Fruit fly (Drosophila melanogaster) whole organism, pupa: ENCODE results near the gene Wdr59.

Experiments
- CG10348 ChIP-seq: fragments of 200-800 bp; sonication (Bioruptor generic); IDR thresholded peaks from 2 replicates; pipeline ENCODE4 v1.3.6; 2022; ENCODE audit warnings: missing biosample characterization, missing genetic modification characterization
- CG12605 ChIP-seq: fragments of 200-800 bp; sonication (Bioruptor generic); IDR thresholded peaks from 2 replicates; pipeline ENCODE4 v1.3.6; 2022; ENCODE audit warnings: missing biosample characterization, missing genetic modification characterization
- CG13204 ChIP-seq: fragments of 200-800 bp; sonication (Bioruptor generic); optimal IDR thresholded peaks from 2 replicates; lab custom pipeline; 2018; ENCODE audit warnings: missing biosample characterization, mild to moderate bottlenecking, missing genetic modification characterization, moderate library complexity
- CG14655 ChIP-seq: fragments of 200-800 bp; sonication (Bioruptor generic); optimal IDR thresholded peaks from 3 replicates; lab custom pipeline; 2017; ENCODE audit warnings: mild to moderate bottlenecking, missing biosample characterization, missing genetic modification reagents, missing genetic modification characterization
- CG15710 ChIP-seq: fragments of 200-800 bp; sonication (Bioruptor generic); optimal IDR thresholded peaks from 2 replicates; lab custom pipeline; 2018; ENCODE audit warnings: missing biosample characterization, mild to moderate bottlenecking, missing genetic modification characterization, moderate library complexity
- CG17806 ChIP-seq: fragments of 200-800 bp; sonication (Bioruptor generic); optimal IDR thresholded peaks from 2 replicates; lab custom pipeline; 2018; ENCODE audit warnings: missing biosample characterization, mild to moderate bottlenecking, missing genetic modification characterization, moderate library complexity
- CG32121 ChIP-seq: fragments of 200-800 bp; sonication (Bioruptor generic); IDR thresholded peaks from 2 replicates; pipeline ENCODE4 v1.3.6; 2022; ENCODE audit warnings: missing biosample characterization, missing genetic modification characterization
- CG34367 ChIP-seq: fragments of 200-800 bp; sonication (Bioruptor generic); optimal IDR thresholded peaks from 2 replicates; lab custom pipeline; 2018; ENCODE audit warnings: missing biosample characterization, mild to moderate bottlenecking, missing genetic modification characterization
- CG4496 ChIP-seq: fragments of 200-800 bp; sonication (Bioruptor generic); IDR thresholded peaks from 3 replicates; pipeline ENCODE4 v1.3.6; 2022; ENCODE audit warnings: missing biosample characterization, missing genetic modification characterization
- CG8159 ChIP-seq: fragments of 200-800 bp; sonication (Bioruptor generic); optimal IDR thresholded peaks from 3 replicates; lab custom pipeline; 2018; ENCODE audit warnings: missing biosample characterization, mild to moderate bottlenecking, missing genetic modification characterization, moderate library complexity
- CG8301 ChIP-seq: fragments of 200-800 bp; sonication (Bioruptor generic); optimal IDR thresholded peaks from 2 replicates; lab custom pipeline; 2018; ENCODE audit warnings: missing biosample characterization, mild to moderate bottlenecking, missing genetic modification characterization
- CG9948 ChIP-seq: fragments of 200-800 bp; sonication (Bioruptor generic); optimal IDR thresholded peaks from 2 replicates; lab custom pipeline; 2018; ENCODE audit warnings: missing biosample characterization, mild to moderate bottlenecking, missing genetic modification characterization, moderate library complexity
- D1 ChIP-seq: fragments of 200-800 bp; sonication (Bioruptor generic); optimal IDR thresholded peaks from 2 replicates; lab custom pipeline; 2018; ENCODE audit warnings: missing biosample characterization, mild to moderate bottlenecking, missing genetic modification characterization, moderate library complexity
- EcR ChIP-seq: fragments of 200-800 bp; sonication (Bioruptor generic); optimal IDR thresholded peaks from 3 replicates; lab custom pipeline; 2019; ENCODE audit warnings: missing biosample characterization, missing genetic modification characterization, mild to moderate bottlenecking, moderate library complexity, missing genetic modification reagents
- Ets98B ChIP-seq: fragments of 200-800 bp; sonication (Bioruptor generic); IDR thresholded peaks from 2 replicates; pipeline ENCODE4 v1.3.6; 2022; ENCODE audit warnings: missing biosample characterization, missing genetic modification characterization
- Pif1A ChIP-seq: fragments of 200-800 bp; sonication (Bioruptor generic); optimal IDR thresholded peaks from 3 replicates; lab custom pipeline; 2016; ENCODE audit warnings: missing biosample characterization, missing genetic modification characterization
- Pif1B ChIP-seq: fragments of 200-800 bp; sonication (Bioruptor generic); optimal IDR thresholded peaks from 3 replicates; lab custom pipeline; 2016; ENCODE audit warnings: missing biosample characterization, missing genetic modification characterization
- Snoo ChIP-seq: fragments of 200-800 bp; sonication (Bioruptor generic); optimal IDR thresholded peaks from 3 replicates; lab custom pipeline; 2017; ENCODE audit warnings: missing biosample characterization, mild to moderate bottlenecking, missing genetic modification characterization, inconsistent platforms
- fd96Ca ChIP-seq: fragments of 200-800 bp; sonication (Bioruptor generic); IDR thresholded peaks from 3 replicates; pipeline ENCODE4 v1.3.6; 2022; ENCODE audit warnings: missing biosample characterization, missing genetic modification characterization
- gl ChIP-seq: fragments of 200-800 bp; sonication (Bioruptor generic); optimal IDR thresholded peaks from 2 replicates; lab custom pipeline; 2018; ENCODE audit warnings: missing biosample characterization, mild to moderate bottlenecking, missing genetic modification characterization
- rn ChIP-seq: fragments of 200-800 bp; sonication (Bioruptor generic); IDR thresholded peaks from 2 replicates; pipeline ENCODE4 v1.3.6; 2022; ENCODE audit warnings: missing biosample characterization, missing genetic modification characterization

Wdr59 gene

dm6 chr2L:11068441-11068840, 22.8 kb upstream of the Wdr59 start:
- TF ChIP-seq D1 (tag; lab: Kevin White, UChicago) (peak; percentile 33), gl (tag; lab: Kevin White, UChicago) (no peak), fd96Ca (GFP tag; lab: Robert Waterston, UW) (no peak), Pif1B (GFP tag; lab: Kevin White, UChicago) (no peak), CG32121 (GFP tag; lab: Robert Waterston, UW) (no peak), CG8159 (tag; lab: Kevin White, UChicago) (peak; percentile 67), CG8301 (peak; percentile 37), EcR (GFP tag; lab: Kevin White, UChicago) (no peak), CG17806 (tag; lab: Kevin White, UChicago) (peak; percentile 59), Ets98B (GFP tag; lab: Robert Waterston, UW) (no peak), CG9948 (tag; lab: Kevin White, UChicago) (peak; percentile 43), CG15710 (peak; percentile 59), CG14655 (GFP tag; lab: Kevin White, UChicago) (peak; percentile 46), CG34367 (peak; percentile 32), CG12605 (GFP tag; lab: Robert Waterston, UW) (peak; percentile 23; the same call in 1 of the 2 replicates)

dm6 chr2L:11068907-11069306, 22.3 kb upstream of the Wdr59 start:
- TF ChIP-seq gl (tag; lab: Kevin White, UChicago), result no peak
- TF ChIP-seq D1 (tag; lab: Kevin White, UChicago), result no peak
- no peak for TF ChIP-seq Snoo
- no peak for TF ChIP-seq CG17806 (tag; lab: Kevin White, UChicago)
- TF ChIP-seq fd96Ca (GFP tag; lab: Robert Waterston, UW), result 0 out of 3 replicates have a peak, but pooled peaks have one; percentile 5
- TF ChIP-seq CG14655 (GFP tag; lab: Kevin White, UChicago), result no peak
- TF ChIP-seq EcR (GFP tag; lab: Kevin White, UChicago), result peak; percentile 37
- no peak for TF ChIP-seq CG10348 (GFP tag; lab: Robert Waterston, UW)
- TF ChIP-seq Pif1B (GFP tag; lab: Kevin White, UChicago), result no peak
- TF ChIP-seq Ets98B (GFP tag; lab: Robert Waterston, UW), result no peak
- TF ChIP-seq CG12605 (GFP tag; lab: Robert Waterston, UW), result no peak
- TF ChIP-seq CG4496 (GFP tag; lab: Robert Waterston, UW), result no peak
- TF ChIP-seq rn, result no peak
- TF ChIP-seq CG15710, result no peak
- no peak for TF ChIP-seq CG32121 (GFP tag; lab: Robert Waterston, UW)
- TF ChIP-seq CG13204, result peak; percentile 65
- TF ChIP-seq CG8301, result no peak
- TF ChIP-seq, all 21 proteins: peak for 3

dm6 chr2L:11069475-11069874, 21.8 kb upstream of the Wdr59 start:
- TF ChIP-seq CG34367 (peak; percentile 77), Pif1A (GFP tag; lab: Kevin White, UChicago) (peak; percentile 62), CG10348 (GFP tag; lab: Robert Waterston, UW) (no peak), Pif1B (GFP tag; lab: Kevin White, UChicago) (peak; percentile 32), CG17806 (tag; lab: Kevin White, UChicago) (peak; percentile 77), CG9948 (tag; lab: Kevin White, UChicago) (peak; percentile 86), CG8159 (tag; lab: Kevin White, UChicago) (peak; percentile 85), CG13204 (no peak), gl (tag; lab: Kevin White, UChicago) (peak; percentile 42), CG14655 (GFP tag; lab: Kevin White, UChicago) (peak; percentile 88), CG4496 (GFP tag; lab: Robert Waterston, UW) (no peak), EcR (GFP tag; lab: Kevin White, UChicago) (no peak), CG32121 (GFP tag; lab: Robert Waterston, UW) (no peak), Ets98B (GFP tag; lab: Robert Waterston, UW) (no peak), CG15710 (peak; percentile 80), Snoo (no peak), CG8301 (peak; percentile 76), D1 (tag; lab: Kevin White, UChicago) (peak; percentile 55), rn (no peak), CG12605 (GFP tag; lab: Robert Waterston, UW) (no peak), fd96Ca (GFP tag; lab: Robert Waterston, UW) (no peak)

dm6 chr2L:11070862-11071261, 20.4 kb upstream of the Wdr59 start, which contains the start of gene CG14915:
Gene CG14915 (plus strand): TSS chr2L:11071027.
- TF ChIP-seq fd96Ca (GFP tag; lab: Robert Waterston, UW) (no peak), Snoo (no peak), CG34367 (no peak), CG12605 (GFP tag; lab: Robert Waterston, UW) (no peak), Pif1A (GFP tag; lab: Kevin White, UChicago) (no peak), CG8301 (no peak), CG9948 (tag; lab: Kevin White, UChicago) (no peak), CG32121 (GFP tag; lab: Robert Waterston, UW) (no peak), CG13204 (no peak)

- TF ChIP-seq CG14655 (GFP tag; lab: Kevin White, UChicago) (peak; percentile 76), rn (no peak), CG9948 (tag; lab: Kevin White, UChicago) (peak; percentile 79), fd96Ca (GFP tag; lab: Robert Waterston, UW) (peak; percentile 61; the same call in 2 of the 3 replicates), CG17806 (tag; lab: Kevin White, UChicago) (peak; percentile 81), CG12605 (GFP tag; lab: Robert Waterston, UW) (no peak), D1 (tag; lab: Kevin White, UChicago) (peak; percentile 35), CG13204 (peak; percentile 23), Pif1A (GFP tag; lab: Kevin White, UChicago) (peak; percentile 82), Ets98B (GFP tag; lab: Robert Waterston, UW) (no peak), Snoo (peak; percentile 23), CG8301 (peak; percentile 67), Pif1B (GFP tag; lab: Kevin White, UChicago) (peak; percentile 71), CG8159 (tag; lab: Kevin White, UChicago) (peak; percentile 78), gl (tag; lab: Kevin White, UChicago) (peak; percentile 57), CG32121 (GFP tag; lab: Robert Waterston, UW) (no peak), CG34367 (peak; percentile 75), CG15710 (peak; percentile 78), CG4496 (GFP tag; lab: Robert Waterston, UW) (peak; percentile 68; the same call in 2 of the 3 replicates), EcR (GFP tag; lab: Kevin White, UChicago) (peak; percentile 63)
These were observed 19.0 kb upstream of the Wdr59 start for dm6 chr2L:11072250-11072649.
